Worm (Caenorhabditis elegans) whole organism, young adult: ENCODE results near the gene F19H6.5.

Experiments
- F49E8.2 ChIP-seq: sonication (generic microtip); optimal IDR thresholded peaks from 3 replicates; lab custom pipeline; 2017; ENCODE audit warnings: missing genetic modification characterization, mild to moderate bottlenecking, missing compliant biosample characterization, antibody characterized with exemption, moderate library complexity; ENCODE audit not compliant: insufficient read depth
- T07F8.4 ChIP-seq: sonication (generic microtip); optimal IDR thresholded peaks from 2 replicates; lab custom pipeline; 2016; ENCODE audit warnings: mild to moderate bottlenecking, missing genetic modification characterization, moderate library complexity, missing compliant biosample characterization
- Y56A3A.18 ChIP-seq: fragments of 200-800 bp; sonication (Bioruptor generic); IDR thresholded peaks from 2 replicates; pipeline ENCODE4 v1.3.6; 2022; ENCODE audit warnings: missing genetic modification reagents, missing genetic modification characterization, missing compliant biosample characterization
- ceh-100 ChIP-seq: fragments of 200-800 bp; sonication (Bioruptor generic); IDR thresholded peaks from 2 replicates; pipeline ENCODE4 v1.3.6; 2022; ENCODE audit warnings: missing genetic modification reagents, missing genetic modification characterization, missing compliant biosample characterization
- ets-4 ChIP-seq: fragments of 200-800 bp; sonication (Bioruptor generic); optimal IDR thresholded peaks from 2 replicates; lab custom pipeline; 2018; ENCODE audit warnings: mild to moderate bottlenecking, missing genetic modification characterization, missing compliant biosample characterization
- mxl-1 ChIP-seq: sonication (generic microtip); optimal IDR thresholded peaks from 2 replicates; lab custom pipeline; 2016; ENCODE audit warnings: missing genetic modification characterization, missing compliant biosample characterization
- nhr-27 ChIP-seq: fragments of 200-800 bp; sonication (Bioruptor generic); optimal IDR thresholded peaks from 2 replicates; lab custom pipeline; 2018; ENCODE audit warnings: mild to moderate bottlenecking, missing genetic modification characterization, moderate library complexity, missing compliant biosample characterization
- pbrm-1 ChIP-seq: fragments of 200-800 bp; sonication (Bioruptor generic); IDR thresholded peaks from 2 replicates; pipeline ENCODE4 v1.3.6; 2022; ENCODE audit warnings: missing genetic modification reagents, missing genetic modification characterization, missing compliant biosample characterization
- repo-1 ChIP-seq: sonication (generic microtip); optimal IDR thresholded peaks from 2 replicates; lab custom pipeline; 2017; ENCODE audit warnings: mild to moderate bottlenecking, missing genetic modification characterization, missing compliant biosample characterization
- tbx-9 ChIP-seq: sonication (generic microtip); optimal IDR thresholded peaks from 2 replicates; lab custom pipeline; 2016; ENCODE audit warnings: borderline replicate concordance, missing genetic modification characterization, inconsistent platforms, missing compliant biosample characterization

DNA sequence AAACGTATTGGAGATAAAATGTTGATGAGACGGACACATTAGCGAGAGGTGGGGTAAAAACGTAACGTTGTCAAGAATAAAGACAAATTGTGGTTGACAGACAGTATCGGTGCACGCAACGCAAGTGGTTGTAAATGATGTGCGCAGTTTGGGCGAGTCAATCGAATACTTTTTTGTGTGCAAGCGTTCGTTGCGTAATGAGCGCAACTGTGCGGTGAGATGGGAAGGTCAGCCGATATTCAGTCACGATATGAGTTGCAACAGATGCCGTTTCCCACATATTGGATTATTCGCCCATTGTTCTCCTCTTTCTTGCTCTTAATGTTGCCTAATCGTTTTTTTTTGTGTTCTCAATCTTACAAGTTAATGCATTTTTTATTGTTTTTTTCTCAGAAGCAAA, 44.0 kb downstream of the F19H6.5 start, which contains the start of gene ceh-40:
- no peak for TF ChIP-seq ceh-100 (GFP tag; lab: Robert Waterston, UW)
- TF ChIP-seq repo-1 (tag; lab: Kevin White, UChicago), result no peak
- no peak for TF ChIP-seq T07F8.4
- TF ChIP-seq mxl-1 (tag; lab: Kevin White, UChicago), result no peak
- no peak for TF ChIP-seq nhr-27 (tag; lab: Kevin White, UChicago)
- no peak for TF ChIP-seq ets-4 (GFP tag; lab: Kevin White, UChicago)
- no peak for TF ChIP-seq F49E8.2 (tag; lab: Kevin White, UChicago)
- no peak for TF ChIP-seq Y56A3A.18
- no peak for TF ChIP-seq tbx-9 (tag; lab: Kevin White, UChicago)
- TF ChIP-seq pbrm-1 (GFP tag; lab: Robert Waterston, UW), result no peak
